Worm (Caenorhabditis elegans) whole organism, L1 larva: ENCODE results near the gene C17F4.12.

Experiments used
- mdl-1 ChIP-seq, 2 experiments: fragments of 150-350 bp; optimal IDR thresholded peaks; 2 replicates each; lab custom pipeline; 2014 to 2017; ENCODE audit warnings: missing biosample characterization in 2 of 2, missing genetic modification characterization in 2 of 2, inconsistent platforms in 1 of 2
- mep-1 ChIP-seq: fragments of 150-350 bp; optimal IDR thresholded peaks from 2 replicates; lab custom pipeline; 2014; ENCODE audit warnings: missing biosample characterization, missing genetic modification characterization
- nhr-12 ChIP-seq: sonication (generic microtip); optimal IDR thresholded peaks from 2 replicates; lab custom pipeline; 2017; ENCODE audit warnings: missing biosample characterization, missing genetic modification characterization
- sox-4 ChIP-seq: sonication (generic microtip); optimal IDR thresholded peaks from 2 replicates; lab custom pipeline; 2016; ENCODE audit warnings: missing genetic modification characterization, missing compliant biosample characterization
- unc-130 ChIP-seq: fragments of 150-350 bp; optimal IDR thresholded peaks from 2 replicates; lab custom pipeline; 2017; ENCODE audit warnings: missing biosample characterization, missing genetic modification characterization, inconsistent platforms
- ztf-11 ChIP-seq, 2 experiments: sonication (generic microtip); optimal IDR thresholded peaks; 2 replicates each; lab custom pipeline; 2016 to 2017; ENCODE audit warnings: missing genetic modification characterization in 2 of 2, missing biosample characterization in 1 of 2, missing compliant biosample characterization in 1 of 2

DNA sequence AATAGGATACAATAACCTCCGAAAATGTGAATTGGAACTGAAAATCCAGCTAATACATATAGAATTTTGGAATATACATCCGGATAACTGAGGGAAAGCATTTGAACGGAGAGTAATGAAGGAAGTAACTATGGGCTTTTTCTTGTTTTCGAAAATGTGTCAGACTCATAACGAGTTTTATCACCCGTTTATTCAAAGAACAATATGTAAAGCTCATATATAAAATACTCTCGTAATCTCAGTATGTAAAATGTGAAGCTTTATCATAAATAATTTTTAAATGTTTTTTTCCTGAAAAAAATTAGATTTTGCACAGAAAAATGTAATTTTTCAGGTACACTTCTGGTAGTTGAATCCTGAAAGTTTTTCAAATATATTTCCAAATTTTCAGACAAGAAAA is 13.5 kb downstream of the C17F4.12 start, which contains the start of gene srh-297:
- no peak for TF ChIP-seq nhr-12 (tag; lab: Kevin White, UChicago)
- TF ChIP-seq unc-130 (tag; lab: Kevin White, UChicago) = no peak
- TF ChIP-seq mdl-1 (tag; optimal IDR thresholded peaks at IDR 0.05; lab: Kevin White, UChicago) = no peak
- TF ChIP-seq ztf-11 (tag; optimal IDR thresholded peaks at IDR 0.05; lab: Kevin White, UChicago) = no peak
- no peak for TF ChIP-seq sox-4 (tag; lab: Kevin White, UChicago)
- TF ChIP-seq mep-1 (tag; lab: Kevin White, UChicago) = no peak
